Worm (Caenorhabditis elegans): Measurements from ENCODE around the gene grp-1.

Gene grp-1

DNA sequence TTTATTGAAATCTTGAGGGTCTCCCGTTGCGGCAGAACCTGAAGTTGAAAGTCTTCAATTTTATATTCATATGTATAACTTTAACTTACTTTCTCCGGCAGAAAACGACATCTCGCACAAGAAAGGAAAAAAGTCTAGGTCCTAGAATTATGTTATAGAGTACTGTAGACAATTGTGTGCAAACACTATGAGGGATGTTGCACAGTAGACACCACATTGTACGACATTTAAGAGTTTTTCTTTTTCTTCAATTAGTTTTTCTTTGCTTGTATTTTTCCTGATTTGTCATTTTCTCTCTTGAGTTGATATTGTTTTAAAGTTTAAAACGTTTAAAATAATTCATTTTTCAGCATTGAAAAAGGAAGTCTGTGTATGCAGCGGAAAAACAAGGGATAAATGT, at the start of gene grp-1, which contains the start of gene K06H7.7:
grp-1 (plus strand) TSS at position 351 of the 400 bp plus-strand sequence.
K06H7.7 (minus strand) TSS at position 121 of the 400 bp plus-strand sequence.
- no peak for TF ChIP-seq ham-2 (GFP tag; optimal IDR thresholded peaks at IDR 0.05)
- TF ChIP-seq lsy-2 (tag; optimal IDR thresholded peaks at IDR 0.05), result peak; percentile 98
- TF ChIP-seq ztf-11 (tag; optimal IDR thresholded peaks at IDR 0.05), result no peak
- TF ChIP-seq nhr-2 (tag; optimal IDR thresholded peaks at IDR 0.05), result no peak
- no peak for TF ChIP-seq cnd-1 (tag; optimal IDR thresholded peaks at IDR 0.05)
- TF ChIP-seq ceh-83 (GFP tag; optimal IDR thresholded peaks at IDR 0.05), result no peak
- no peak for TF ChIP-seq bed-3 (GFP tag; optimal IDR thresholded peaks at IDR 0.05)
- no peak for TF ChIP-seq mls-2 (tag; optimal IDR thresholded peaks at IDR 0.05)
- TF ChIP-seq pha-4 (tag; optimal IDR thresholded peaks at IDR 0.05), result peak; percentile 29
- TF ChIP-seq M03D4.4 (tag; optimal IDR thresholded peaks at IDR 0.05), result no peak
- no peak for TF ChIP-seq mab-5 (tag; optimal IDR thresholded peaks at IDR 0.05)
- no peak for TF ChIP-seq nhr-76 (tag; optimal IDR thresholded peaks at IDR 0.05)
- TF ChIP-seq mep-1 (tag; optimal IDR thresholded peaks at IDR 0.05), result peak; percentile 25
- TF ChIP-seq ces-1 (GFP tag; optimal IDR thresholded peaks at IDR 0.05), result peak; percentile 82
- TF ChIP-seq ceh-39 (tag; optimal IDR thresholded peaks at IDR 0.05), result no peak

DNA sequence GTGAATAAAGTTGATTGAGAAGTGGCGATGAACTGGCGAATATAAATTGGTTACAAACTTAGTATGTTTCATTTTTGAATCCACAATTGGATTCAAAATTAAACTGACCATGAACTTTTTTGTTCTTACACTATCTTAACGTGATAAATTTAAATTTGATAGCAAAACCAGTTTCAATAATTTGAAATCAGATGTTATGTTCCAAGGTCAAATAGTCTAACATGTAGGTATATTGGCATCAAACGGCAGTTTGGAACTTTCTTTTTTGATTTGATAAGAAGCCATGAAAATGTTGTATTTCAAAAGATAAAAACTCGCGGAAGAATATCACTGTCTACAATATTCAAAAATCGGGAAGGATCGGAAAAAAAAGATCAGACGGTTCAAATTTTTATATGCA, 49.5 kb upstream of the grp-1 start:
- TF ChIP-seq nhr-237 (tag; optimal IDR thresholded peaks at IDR 0.05), result no peak
- TF ChIP-seq mls-2 (tag; optimal IDR thresholded peaks at IDR 0.05), result no peak
- no peak for TF ChIP-seq lin-32 (GFP tag; optimal IDR thresholded peaks at IDR 0.05)
- no peak for TF ChIP-seq zip-8 (tag; optimal IDR thresholded peaks at IDR 0.05)
- no peak for TF ChIP-seq unc-62 (GFP tag; optimal IDR thresholded peaks at IDR 0.05)
- no peak for TF ChIP-seq sptf-1 (tag; optimal IDR thresholded peaks at IDR 0.05)
- TF ChIP-seq tbx-8 (GFP tag; optimal IDR thresholded peaks at IDR 0.05), result no peak
- TF ChIP-seq blmp-1 (tag; optimal IDR thresholded peaks at IDR 0.05), result no peak
- TF ChIP-seq bed-3 (GFP tag; optimal IDR thresholded peaks at IDR 0.05), result no peak
- no peak for TF ChIP-seq ztf-11 (tag; optimal IDR thresholded peaks at IDR 0.05)
- no peak for TF ChIP-seq ham-2 (GFP tag; optimal IDR thresholded peaks at IDR 0.05)
- no peak for TF ChIP-seq elt-3 (tag; optimal IDR thresholded peaks at IDR 0.05)
- TF ChIP-seq unc-39 (tag; optimal IDR thresholded peaks at IDR 0.05), result no peak
- TF ChIP-seq nhr-28 (tag; optimal IDR thresholded peaks at IDR 0.05), result no peak

DNA sequence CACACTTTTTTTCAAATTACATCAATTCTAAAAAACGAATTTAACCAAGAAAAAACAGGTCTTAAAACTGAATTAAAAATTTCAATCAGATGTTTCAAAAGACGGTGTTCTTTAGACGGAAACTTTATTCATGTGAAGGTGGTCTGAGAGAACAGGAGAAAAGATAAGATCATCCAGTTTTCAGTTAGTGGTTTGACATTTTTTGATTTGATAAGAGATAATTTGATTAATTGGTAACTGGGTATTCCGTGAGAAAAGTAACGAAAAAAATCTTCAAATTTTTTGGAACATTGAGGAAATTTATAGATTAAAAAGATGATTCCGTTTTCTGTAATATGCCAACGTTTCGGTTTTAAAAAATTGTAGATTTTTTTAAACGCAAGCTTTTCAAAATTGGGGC, 49.0 kb upstream of the grp-1 start:
- TF ChIP-seq unc-39 (tag; optimal IDR thresholded peaks at IDR 0.05) (no peak), sem-2 (GFP tag; optimal IDR thresholded peaks at IDR 0.05) (no peak), cnd-1 (tag; optimal IDR thresholded peaks at IDR 0.05) (no peak), elt-3 (tag; optimal IDR thresholded peaks at IDR 0.05) (no peak), ham-2 (GFP tag; optimal IDR thresholded peaks at IDR 0.05) (no peak)

DNA sequence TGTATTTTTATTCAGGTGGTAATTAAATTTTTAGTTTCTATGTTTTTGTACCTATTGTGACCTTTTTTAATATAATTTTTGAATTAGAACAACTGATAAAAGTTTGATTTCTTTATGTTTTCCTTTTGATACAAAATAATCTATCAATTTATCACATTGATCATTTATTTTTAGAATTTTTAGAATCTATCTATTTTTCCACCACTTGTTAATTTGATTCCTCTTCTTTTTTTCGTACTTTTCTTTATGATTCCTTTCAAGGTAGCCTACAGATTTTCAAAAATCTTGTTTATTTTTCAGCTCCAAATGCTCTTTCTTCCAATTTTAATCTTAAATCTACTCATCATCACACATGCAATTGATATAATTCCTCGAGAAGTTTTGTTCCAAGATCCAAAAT, 47.6 kb upstream of the grp-1 start, which contains the start of gene dpf-6:
dpf-6 (plus strand) TSS at position 301 of the 400 bp plus-strand sequence.
- TF ChIP-seq blmp-1 (tag; optimal IDR thresholded peaks at IDR 0.05), result no peak

DNA sequence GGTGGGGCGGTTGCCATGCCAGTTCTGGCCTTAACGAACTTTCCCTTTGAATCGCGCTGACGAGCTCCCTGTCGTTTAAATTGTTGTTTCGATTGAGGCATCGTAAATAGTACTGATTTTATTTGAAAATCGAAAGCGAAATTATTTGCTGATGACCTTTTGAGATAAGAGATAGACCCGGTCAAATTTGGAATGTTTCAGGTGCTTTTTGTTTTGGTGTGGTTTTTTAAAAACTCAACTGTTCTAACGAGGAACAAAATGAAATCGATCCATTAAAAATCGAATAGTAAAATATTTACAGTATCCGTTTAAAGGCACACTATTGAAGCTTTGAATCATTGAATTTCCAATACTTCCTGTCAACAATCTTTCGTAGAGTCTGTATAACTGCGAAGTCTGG, 42.7 kb upstream of the grp-1 start, which contains the start of gene K12H4.6:
K12H4.6 (minus strand) TSS at position 101 of the 400 bp plus-strand sequence.
- TF ChIP-seq sem-2 (GFP tag; optimal IDR thresholded peaks at IDR 0.05), result no peak
- TF ChIP-seq hlh-1 (tag; optimal IDR thresholded peaks at IDR 0.05), result no peak
- TF ChIP-seq pha-4 (tag; optimal IDR thresholded peaks at IDR 0.05), result no peak
- TF ChIP-seq sptf-1 (tag; optimal IDR thresholded peaks at IDR 0.05), result no peak
- no peak for TF ChIP-seq flh-1 (GFP tag; optimal IDR thresholded peaks at IDR 0.05)
- TF ChIP-seq ceh-83 (GFP tag; optimal IDR thresholded peaks at IDR 0.05), result no peak
- no peak for TF ChIP-seq drap-1 (GFP tag; optimal IDR thresholded peaks at IDR 0.05)
- TF ChIP-seq elt-1 (tag; optimal IDR thresholded peaks at IDR 0.05; ENCODE audit: borderline replicate concordance, insufficient read depth), result no peak
- no peak for TF ChIP-seq cnd-1 (tag; optimal IDR thresholded peaks at IDR 0.05)
- no peak for TF ChIP-seq ham-2 (GFP tag; optimal IDR thresholded peaks at IDR 0.05)
- TF ChIP-seq tbx-8 (GFP tag; optimal IDR thresholded peaks at IDR 0.05), result no peak
- no peak for TF ChIP-seq ceh-39 (tag; optimal IDR thresholded peaks at IDR 0.05)
- TF ChIP-seq lsy-2 (tag; optimal IDR thresholded peaks at IDR 0.05), result no peak

DNA sequence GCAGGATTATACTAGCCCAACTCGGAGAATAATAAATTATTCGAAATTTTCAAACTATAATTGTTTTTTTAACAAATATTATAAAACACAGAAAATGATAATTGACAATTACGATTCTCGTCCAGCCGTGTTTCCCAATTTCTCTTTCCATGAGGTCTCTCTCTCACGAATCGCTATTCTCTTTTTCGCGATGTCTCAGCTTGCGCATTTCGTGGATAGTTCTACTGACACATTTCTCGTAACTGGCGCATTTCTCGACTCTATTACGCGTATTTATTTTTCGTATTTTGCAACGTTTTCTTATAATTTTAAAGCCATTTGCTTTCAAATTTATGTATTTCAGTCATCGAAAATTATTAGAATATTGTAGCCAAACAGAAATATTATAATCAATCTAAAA, 41.7 kb upstream of the grp-1 start:
- TF ChIP-seq ceh-83 (GFP tag; optimal IDR thresholded peaks at IDR 0.05) (peak; percentile 99), M03D4.4 (tag; optimal IDR thresholded peaks at IDR 0.05) (peak; percentile 99), ztf-11 (tag; optimal IDR thresholded peaks at IDR 0.05) (peak; percentile 94), tbx-8 (GFP tag; optimal IDR thresholded peaks at IDR 0.05) (peak; percentile 99), drap-1 (GFP tag; optimal IDR thresholded peaks at IDR 0.05) (peak; percentile 100), sem-2 (GFP tag; optimal IDR thresholded peaks at IDR 0.05) (peak; percentile 97), lin-13 (tag; optimal IDR thresholded peaks at IDR 0.05) (peak; percentile 99), ham-2 (GFP tag; optimal IDR thresholded peaks at IDR 0.05) (peak; percentile 98), lsy-2 (tag; optimal IDR thresholded peaks at IDR 0.05) (peak; percentile 93), nhr-28 (tag; optimal IDR thresholded peaks at IDR 0.05) (peak; percentile 94), ceh-43 (GFP tag; optimal IDR thresholded peaks at IDR 0.05) (peak; percentile 98), flh-1 (GFP tag; optimal IDR thresholded peaks at IDR 0.05) (peak; percentile 96), elt-1 (tag; optimal IDR thresholded peaks at IDR 0.05; ENCODE audit: borderline replicate concordance, insufficient read depth) (peak; percentile 56), unc-120 (tag; optimal IDR thresholded peaks at IDR 0.05; ENCODE audit: poor library complexity, severe bottlenecking) (peak; percentile 99), blmp-1 (tag; optimal IDR thresholded peaks at IDR 0.05) (peak; percentile 67), bed-3 (GFP tag; optimal IDR thresholded peaks at IDR 0.05) (peak; percentile 98), nhr-76 (tag; optimal IDR thresholded peaks at IDR 0.05) (no peak), hlh-1 (tag; optimal IDR thresholded peaks at IDR 0.05) (peak; percentile 88), lin-32 (GFP tag; optimal IDR thresholded peaks at IDR 0.05) (peak; percentile 100), mls-2 (tag; optimal IDR thresholded peaks at IDR 0.05) (peak; percentile 100), mab-5 (tag; optimal IDR thresholded peaks at IDR 0.05) (peak; percentile 68), mep-1 (tag; optimal IDR thresholded peaks at IDR 0.05) (peak; percentile 100), pha-4 (tag; optimal IDR thresholded peaks at IDR 0.05) (peak; percentile 98), unc-39 (tag; optimal IDR thresholded peaks at IDR 0.05) (peak; percentile 67), nhr-12 (tag; optimal IDR thresholded peaks at IDR 0.05) (peak; percentile 55), nhr-2 (tag; optimal IDR thresholded peaks at IDR 0.05) (peak; percentile 22), ceh-39 (tag; optimal IDR thresholded peaks at IDR 0.05) (peak; percentile 90), zip-8 (tag; optimal IDR thresholded peaks at IDR 0.05) (no peak), cnd-1 (tag; optimal IDR thresholded peaks at IDR 0.05) (peak; percentile 99)
